Worm (Caenorhabditis elegans): Measurements from ENCODE around the gene T25B9.9.

The T25B9.9 gene

ce11 chrIV:10769353-10769752 is at the start of gene T25B9.9:
TSS of gene T25B9.9 (plus strand) at chrIV:10769653.
- TF ChIP-seq nhr-11 (tag; optimal IDR thresholded peaks at IDR 0.05): no peak
- no peak for TF ChIP-seq fkh-10 (GFP tag; optimal IDR thresholded peaks at IDR 0.05)
- TF ChIP-seq nhr-43 (tag; optimal IDR thresholded peaks at IDR 0.05; ENCODE audit: poor library complexity, severe bottlenecking): no peak
- TF ChIP-seq nhr-67 (tag; optimal IDR thresholded peaks at IDR 0.05): no peak
- no peak for TF ChIP-seq nhr-28 (tag; optimal IDR thresholded peaks at IDR 0.05)
- TF ChIP-seq nhr-237 (tag; optimal IDR thresholded peaks at IDR 0.05): no peak
- TF ChIP-seq mml-1 (tag; optimal IDR thresholded peaks at IDR 0.05): no peak
- TF ChIP-seq hmg-11 (tag; optimal IDR thresholded peaks at IDR 0.05): no peak
- TF ChIP-seq pha-4 (tag; optimal IDR thresholded peaks at IDR 0.05): no peak
- TF ChIP-seq lin-15B (tag; optimal IDR thresholded peaks at IDR 0.05): no peak
- TF ChIP-seq nhr-25 (tag; optimal IDR thresholded peaks at IDR 0.05): no peak
- TF ChIP-seq egl-27 (tag; optimal IDR thresholded peaks at IDR 0.05): no peak
- TF ChIP-seq lin-39 (tag; optimal IDR thresholded peaks at IDR 0.05): no peak
- TF ChIP-seq aly-2 (tag; optimal IDR thresholded peaks at IDR 0.05): no peak
- TF ChIP-seq zag-1 (tag; optimal IDR thresholded peaks at IDR 0.05): no peak
- TF ChIP-seq fkh-2 (tag; optimal IDR thresholded peaks at IDR 0.05): no peak
- no peak for TF ChIP-seq mdl-1 (tag; optimal IDR thresholded peaks at IDR 0.05)
- TF ChIP-seq jun-1 (tag; optimal IDR thresholded peaks at IDR 0.05): no peak
- TF ChIP-seq egl-5 (tag; optimal IDR thresholded peaks at IDR 0.05): no peak

- TF ChIP-seq nhr-67 (tag; optimal IDR thresholded peaks at IDR 0.05): no peak
- no peak for TF ChIP-seq nhr-237 (tag; optimal IDR thresholded peaks at IDR 0.05)
- TF ChIP-seq tbx-2 (tag; optimal IDR thresholded peaks at IDR 0.05): no peak
- TF ChIP-seq lin-39 (tag; optimal IDR thresholded peaks at IDR 0.05): no peak
- TF ChIP-seq unc-62 (GFP tag; optimal IDR thresholded peaks at IDR 0.05): no peak
- TF ChIP-seq ZK546.5 (tag; optimal IDR thresholded peaks at IDR 0.05): no peak
- no peak for TF ChIP-seq fkh-10 (GFP tag; optimal IDR thresholded peaks at IDR 0.05)
- TF ChIP-seq hmg-11 (tag; optimal IDR thresholded peaks at IDR 0.05): no peak
- no peak for TF ChIP-seq ceh-9 (tag; optimal IDR thresholded peaks at IDR 0.05)
- TF ChIP-seq unc-39 (tag; optimal IDR thresholded peaks at IDR 0.05): no peak
Observed at ce11 chrIV:10727734-10728133, 41.7 kb upstream of the T25B9.9 start, which contains the start of gene ZC168.2. TSS of gene ZC168.2 (plus strand) at chrIV:10728034.

- TF ChIP-seq elt-2 (tag; optimal IDR thresholded peaks at IDR 0.05) (peak; percentile 11), nhr-28 (tag; optimal IDR thresholded peaks at IDR 0.05) (no peak), egl-5 (tag; optimal IDR thresholded peaks at IDR 0.05) (no peak), zag-1 (tag; optimal IDR thresholded peaks at IDR 0.05) (no peak), unc-39 (tag; optimal IDR thresholded peaks at IDR 0.05) (no peak), mml-1 (tag; optimal IDR thresholded peaks at IDR 0.05) (no peak), tbx-2 (tag; optimal IDR thresholded peaks at IDR 0.05) (no peak), ztf-4 (tag; optimal IDR thresholded peaks at IDR 0.05) (no peak), ceh-9 (tag; optimal IDR thresholded peaks at IDR 0.05) (no peak), unc-62 (GFP tag; optimal IDR thresholded peaks at IDR 0.05) (no peak), nhr-25 (tag; optimal IDR thresholded peaks at IDR 0.05) (peak; percentile 69), fkh-10 (GFP tag; optimal IDR thresholded peaks at IDR 0.05) (no peak), fkh-2 (tag; optimal IDR thresholded peaks at IDR 0.05) (no peak), snpc-4 (tag; optimal IDR thresholded peaks at IDR 0.05) (peak; percentile 16), nhr-23 (tag; optimal IDR thresholded peaks at IDR 0.05) (peak; percentile 85), lsy-12 (tag; optimal IDR thresholded peaks at IDR 0.05) (no peak), nhr-76 (tag; optimal IDR thresholded peaks at IDR 0.05) (no peak), elt-3 (tag; optimal IDR thresholded peaks at IDR 0.05) (no peak), lin-39 (tag; optimal IDR thresholded peaks at IDR 0.05) (peak; percentile 73), R02D3.7 (tag; optimal IDR thresholded peaks at IDR 0.05) (peak; percentile 20), nhr-11 (tag; optimal IDR thresholded peaks at IDR 0.05) (no peak), nhr-67 (tag; optimal IDR thresholded peaks at IDR 0.05) (no peak), ZK546.5 (tag; optimal IDR thresholded peaks at IDR 0.05) (no peak), daf-12 (tag; optimal IDR thresholded peaks at IDR 0.05) (no peak), fos-1 (tag; optimal IDR thresholded peaks at IDR 0.05) (no peak), nhr-43 (tag; optimal IDR thresholded peaks at IDR 0.05; ENCODE audit: poor library complexity, severe bottlenecking) (peak; percentile 42), ceh-82 (tag; optimal IDR thresholded peaks at IDR 0.05) (no peak), aly-2 (tag; optimal IDR thresholded peaks at IDR 0.05) (no peak), skn-1 (tag; optimal IDR thresholded peaks at IDR 0.05) (peak; percentile 63), nfya-1 (tag; optimal IDR thresholded peaks at IDR 0.05; ENCODE audit: insufficient read depth) (peak; percentile 87), ceh-28 (tag; optimal IDR thresholded peaks at IDR 0.05) (no peak), ztf-11 (tag; optimal IDR thresholded peaks at IDR 0.05) (no peak), pqm-1 (tag; optimal IDR thresholded peaks at IDR 0.05) (peak; percentile 2), egl-27 (tag; optimal IDR thresholded peaks at IDR 0.05) (no peak), nhr-12 (tag; optimal IDR thresholded peaks at IDR 0.05) (no peak), lin-15B (tag; optimal IDR thresholded peaks at IDR 0.05) (peak; percentile 96), nhr-237 (tag; optimal IDR thresholded peaks at IDR 0.05) (no peak), nhr-77 (tag; optimal IDR thresholded peaks at IDR 0.05) (no peak), sea-2 (GFP tag; optimal IDR thresholded peaks at IDR 0.05) (no peak), mdl-1 (tag; optimal IDR thresholded peaks at IDR 0.05) (no peak), elt-1 (tag; optimal IDR thresholded peaks at IDR 0.05) (no peak), pha-4 (tag; optimal IDR thresholded peaks at IDR 0.05) (peak; percentile 90)
Observed at ce11 chrIV:10734527-10735436, 34.7 kb upstream of the T25B9.9 start, which contains the start of the genes orc-5 and cyb-1. TSS of gene orc-5 (minus strand) at chrIV:10734588. TSS of gene cyb-1 (plus strand) at chrIV:10735216.

Measured in whole organism, L3 larva.